Fruit fly (Drosophila melanogaster) whole organism, adult: Measurements from ENCODE around the gene Gycalpha99B.

Source experiments
- CG14711 ChIP-seq: fragments of 200-800 bp; sonication (Bioruptor generic); optimal IDR thresholded peaks from 2 replicates; lab custom pipeline; 2018; ENCODE audit warnings: missing biosample characterization, mild to moderate bottlenecking, missing genetic modification characterization, moderate library complexity
- CG1620 ChIP-seq: fragments of 200-800 bp; sonication (Bioruptor generic); optimal IDR thresholded peaks from 2 replicates; lab custom pipeline; 2016; ENCODE audit warnings: missing biosample characterization, missing genetic modification characterization
- CG5204 ChIP-seq: fragments of 200-800 bp; sonication (Bioruptor generic); optimal IDR thresholded peaks from 2 replicates; lab custom pipeline; 2016; ENCODE audit warnings: missing biosample characterization, missing genetic modification characterization
- Clk ChIP-seq: fragments of 200-800 bp; sonication (Bioruptor generic); optimal IDR thresholded peaks from 2 replicates; lab custom pipeline; 2017; ENCODE audit warnings: missing biosample characterization, missing genetic modification characterization
- bab1 ChIP-seq: fragments of 200-800 bp; sonication (Bioruptor generic); optimal IDR thresholded peaks from 3 replicates; lab custom pipeline; 2019; ENCODE audit warnings: missing biosample characterization, mild to moderate bottlenecking, missing genetic modification characterization, moderate library complexity
- pad ChIP-seq: fragments of 200-800 bp; sonication (Bioruptor generic); optimal IDR thresholded peaks from 3 replicates; lab custom pipeline; 2017; ENCODE audit warnings: missing biosample characterization, missing genetic modification characterization, mild to moderate bottlenecking, moderate library complexity, missing genetic modification reagents
- toe ChIP-seq: fragments of 200-800 bp; sonication (Bioruptor generic); optimal IDR thresholded peaks from 2 replicates; lab custom pipeline; 2016; ENCODE audit warnings: missing biosample characterization, missing genetic modification characterization

dm6 chr3R:29651488-29651887 lies 30.8 kb upstream of the Gycalpha99B start:
- TF ChIP-seq CG5204 (GFP tag; lab: Kevin White, UChicago), result no peak
- no peak for TF ChIP-seq bab1 (GFP tag; lab: Kevin White, UChicago)
- TF ChIP-seq Clk (GFP tag; lab: Kevin White, UChicago), result no peak
- TF ChIP-seq toe (GFP tag; lab: Kevin White, UChicago), result no peak
- no peak for TF ChIP-seq pad (GFP tag; lab: Kevin White, UChicago)
- TF ChIP-seq CG1620 (GFP tag; lab: Kevin White, UChicago), result no peak
- TF ChIP-seq CG14711, result no peak
